Fruit fly (Drosophila melanogaster) whole organism, prepupa: ENCODE data around the gene Jhbp4.

Source experiments
- CG11294 ChIP-seq: fragments of 200-800 bp; sonication (Bioruptor generic); IDR thresholded peaks from 2 replicates; pipeline ENCODE4 v1.3.6; 2022; ENCODE audit warnings: missing biosample characterization, missing genetic modification characterization
- CG4318 ChIP-seq: fragments of 200-800 bp; sonication (Bioruptor generic); optimal IDR thresholded peaks from 3 replicates; lab custom pipeline; 2017; ENCODE audit warnings: missing biosample characterization, mild to moderate bottlenecking, missing genetic modification characterization
- CG6163 ChIP-seq: fragments of 200-800 bp; sonication (Bioruptor generic); IDR thresholded peaks from 3 replicates; pipeline ENCODE4 v1.3.6; 2022; ENCODE audit warnings: missing biosample characterization, missing genetic modification characterization
- CG6854 ChIP-seq: fragments of 200-800 bp; sonication (Bioruptor generic); optimal IDR thresholded peaks from 2 replicates; lab custom pipeline; 2017; ENCODE audit warnings: missing biosample characterization, mild to moderate bottlenecking, missing genetic modification characterization
- CG9139 ChIP-seq: fragments of 200-800 bp; sonication (Bioruptor generic); optimal IDR thresholded peaks from 3 replicates; lab custom pipeline; 2017; ENCODE audit warnings: missing biosample characterization, mild to moderate bottlenecking, missing genetic modification characterization
- Eip93F ChIP-seq: fragments of 200-800 bp; sonication (Bioruptor generic); optimal IDR thresholded peaks from 2 replicates; lab custom pipeline; 2016; ENCODE audit warnings: missing biosample characterization, mild to moderate bottlenecking, missing genetic modification characterization
- Gug ChIP-seq: fragments of 200-800 bp; sonication (Bioruptor generic); IDR thresholded peaks from 2 replicates; pipeline ENCODE4 v1.3.6; 2022; ENCODE audit warnings: missing biosample characterization, missing genetic modification characterization
- Hr38 ChIP-seq: sonication (Bioruptor generic); optimal IDR thresholded peaks from 2 replicates; lab custom pipeline; 2016; ENCODE audit warnings: missing biosample characterization, missing genetic modification characterization
- Hr39 ChIP-seq: fragments of 200-800 bp; sonication (Bioruptor generic); optimal IDR thresholded peaks from 2 replicates; lab custom pipeline; 2016; ENCODE audit warnings: missing biosample characterization, missing genetic modification characterization
- eg ChIP-seq: fragments of 200-800 bp; sonication (Bioruptor generic); IDR thresholded peaks from 3 replicates; pipeline ENCODE4 v1.3.6; 2022; ENCODE audit warnings: missing biosample characterization, missing genetic modification characterization
- esn ChIP-seq: fragments of 200-800 bp; sonication (Bioruptor generic); optimal IDR thresholded peaks from 2 replicates; lab custom pipeline; 2016; ENCODE audit warnings: missing biosample characterization, mild to moderate bottlenecking, missing genetic modification characterization, moderate library complexity
- fd59A ChIP-seq: fragments of 200-800 bp; sonication (Bioruptor generic); optimal IDR thresholded peaks from 2 replicates; lab custom pipeline; 2017; ENCODE audit warnings: missing biosample characterization, mild to moderate bottlenecking, missing genetic modification characterization, missing genetic modification reagents
- net ChIP-seq: fragments of 200-800 bp; sonication (Bioruptor generic); optimal IDR thresholded peaks from 3 replicates; lab custom pipeline; 2016; ENCODE audit warnings: missing biosample characterization, missing genetic modification characterization

- TF ChIP-seq esn (GFP tag; lab: Kevin White, UChicago) (peak; percentile 30), net (GFP tag; lab: Kevin White, UChicago) (no peak), eg (GFP tag; lab: Robert Waterston, UW) (peak; percentile 71; the same call in 2 of the 3 replicates), CG6163 (GFP tag; lab: Robert Waterston, UW) (peak; percentile 54; the same call in 2 of the 3 replicates), CG11294 (0 out of 2 replicates have a peak, but pooled peaks have one; percentile 23), CG6854 (GFP tag; lab: Kevin White, UChicago) (peak; percentile 28), Eip93F (GFP tag; lab: Kevin White, UChicago) (no peak), fd59A (GFP tag; lab: Kevin White, UChicago) (no peak), CG4318 (GFP tag; lab: Kevin White, UChicago) (no peak), CG9139 (no peak), Hr38 (GFP tag; lab: Kevin White, UChicago) (no peak), Hr39 (GFP tag; lab: Kevin White, UChicago) (no peak), Gug (no peak)
Observed at dm6 chr3R:16042137-16042899, 980 bp upstream of the Jhbp4 start.
